Fruit fly (Drosophila melanogaster) whole organism, adult: ENCODE measurements around the gene IntS14.
A peak's percentile ranks its signal among the peaks of the same experiment; 100 is the strongest.

Source experiments
- CG11617 ChIP-seq: fragments of 200-800 bp; sonication (Bioruptor generic); optimal IDR thresholded peaks from 2 replicates; lab custom pipeline; 2017; ENCODE audit warnings: mild to moderate bottlenecking, missing biosample characterization, missing genetic modification reagents, missing genetic modification characterization
- CG12768 ChIP-seq: fragments of 200-800 bp; sonication (Bioruptor generic); optimal IDR thresholded peaks from 2 replicates; lab custom pipeline; 2017; ENCODE audit warnings: missing biosample characterization, missing genetic modification characterization, mild to moderate bottlenecking, moderate library complexity, missing genetic modification reagents
- CG14711 ChIP-seq: fragments of 200-800 bp; sonication (Bioruptor generic); optimal IDR thresholded peaks from 2 replicates; lab custom pipeline; 2018; ENCODE audit warnings: missing biosample characterization, mild to moderate bottlenecking, missing genetic modification characterization, moderate library complexity
- CG1620 ChIP-seq: fragments of 200-800 bp; sonication (Bioruptor generic); optimal IDR thresholded peaks from 2 replicates; lab custom pipeline; 2016; ENCODE audit warnings: missing biosample characterization, missing genetic modification characterization
- CG33017 ChIP-seq: fragments of 200-800 bp; sonication (Bioruptor generic); optimal IDR thresholded peaks from 2 replicates; lab custom pipeline; 2018; ENCODE audit warnings: missing biosample characterization, mild to moderate bottlenecking, missing genetic modification characterization, moderate library complexity
- CG5204 ChIP-seq: fragments of 200-800 bp; sonication (Bioruptor generic); optimal IDR thresholded peaks from 2 replicates; lab custom pipeline; 2016; ENCODE audit warnings: missing biosample characterization, missing genetic modification characterization
- CG7045 ChIP-seq: fragments of 200-800 bp; sonication (Bioruptor generic); optimal IDR thresholded peaks from 2 replicates; lab custom pipeline; 2017; ENCODE audit warnings: missing biosample characterization, mild to moderate bottlenecking, missing genetic modification characterization
- CG7101 ChIP-seq: fragments of 200-800 bp; sonication (Bioruptor generic); optimal IDR thresholded peaks from 2 replicates; lab custom pipeline; 2018; ENCODE audit warnings: missing biosample characterization, mild to moderate bottlenecking, missing genetic modification characterization, moderate library complexity
- Clk ChIP-seq: fragments of 200-800 bp; sonication (Bioruptor generic); optimal IDR thresholded peaks from 2 replicates; lab custom pipeline; 2017; ENCODE audit warnings: missing biosample characterization, missing genetic modification characterization
- Crg-1 ChIP-seq: fragments of 200-800 bp; sonication (Bioruptor generic); optimal IDR thresholded peaks from 2 replicates; lab custom pipeline; 2016; ENCODE audit warnings: missing biosample characterization, missing genetic modification characterization
- Hr96 ChIP-seq: fragments of 200-800 bp; sonication (Bioruptor generic); optimal IDR thresholded peaks from 2 replicates; lab custom pipeline; 2016; ENCODE audit warnings: missing biosample characterization, missing genetic modification characterization
- Mnt ChIP-seq: fragments of 200-800 bp; sonication (Bioruptor generic); optimal IDR thresholded peaks from 2 replicates; lab custom pipeline; 2016; ENCODE audit warnings: missing biosample characterization, mild to moderate bottlenecking, missing genetic modification characterization
- bab1 ChIP-seq: fragments of 200-800 bp; sonication (Bioruptor generic); optimal IDR thresholded peaks from 3 replicates; lab custom pipeline; 2019; ENCODE audit warnings: missing biosample characterization, mild to moderate bottlenecking, missing genetic modification characterization, moderate library complexity
- cic ChIP-seq: fragments of 200-800 bp; sonication (Bioruptor generic); optimal IDR thresholded peaks from 2 replicates; lab custom pipeline; 2017; ENCODE audit warnings: missing biosample characterization, mild to moderate bottlenecking, missing genetic modification characterization, moderate library complexity
- cnc ChIP-seq, 2 experiments: fragments of >200 bp; optimal IDR thresholded peaks; 2 replicates each; lab custom pipeline; 2017
- kay ChIP-seq: fragments of 200-800 bp; sonication (Bioruptor generic); peaks from one replicate; lab custom pipeline; 2016; ENCODE audit warnings: missing biosample characterization, missing genetic modification characterization, borderline replicate concordance
- ovo ChIP-seq: fragments of 200-800 bp; sonication (Bioruptor generic); optimal IDR thresholded peaks from 2 replicates; lab custom pipeline; 2016; ENCODE audit warnings: missing biosample characterization, missing genetic modification characterization
- pad ChIP-seq: fragments of 200-800 bp; sonication (Bioruptor generic); optimal IDR thresholded peaks from 3 replicates; lab custom pipeline; 2017; ENCODE audit warnings: missing biosample characterization, missing genetic modification characterization, mild to moderate bottlenecking, moderate library complexity, missing genetic modification reagents
- tj ChIP-seq: fragments of 200-800 bp; sonication (Bioruptor generic); optimal IDR thresholded peaks from 3 replicates; lab custom pipeline; 2017; ENCODE audit warnings: missing biosample characterization, mild to moderate bottlenecking, missing genetic modification characterization, moderate library complexity
- toe ChIP-seq: fragments of 200-800 bp; sonication (Bioruptor generic); optimal IDR thresholded peaks from 2 replicates; lab custom pipeline; 2016; ENCODE audit warnings: missing biosample characterization, missing genetic modification characterization

IntS14 gene

DNA sequence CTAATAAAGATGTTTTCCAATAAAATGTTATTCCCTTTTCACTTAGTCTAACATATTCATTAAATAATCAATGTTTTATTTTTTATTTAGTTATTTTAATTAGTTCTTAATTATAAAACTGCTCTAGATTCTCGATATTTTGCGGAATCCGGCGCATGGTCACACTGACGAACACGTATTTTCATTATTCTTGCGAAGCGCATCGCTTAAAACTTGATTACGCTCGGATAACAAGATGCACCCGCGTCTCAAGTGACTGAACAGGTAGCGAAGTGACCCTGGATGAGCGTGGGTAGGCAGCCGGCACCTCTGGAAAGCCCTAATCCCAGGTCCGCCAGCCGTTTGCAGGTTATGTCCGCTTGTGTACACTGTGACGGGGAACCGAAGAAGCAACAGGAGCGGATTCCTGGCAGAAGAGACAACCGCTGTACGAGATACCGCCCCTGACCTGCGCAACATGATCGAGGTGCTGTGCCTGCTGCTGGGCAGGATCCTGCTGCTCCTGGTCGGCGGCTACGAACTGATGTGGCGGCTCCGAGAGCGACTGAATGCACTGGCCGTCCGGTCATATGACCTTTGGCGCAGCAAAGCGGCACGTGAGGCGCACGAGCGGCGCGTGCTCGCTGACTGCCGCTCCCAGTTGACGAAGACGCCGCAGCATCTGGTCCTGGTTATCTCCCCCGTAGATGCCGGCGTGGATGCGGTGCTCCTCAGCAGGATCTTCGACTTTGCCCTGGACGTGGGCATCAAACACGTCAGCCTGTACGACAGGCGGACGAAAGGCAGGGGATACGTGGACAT lies 5.5 kb upstream of the IntS14 start, which contains the start of gene Tango14:
Gene Tango14, plus strand, starts transcription at position 143 of the 801 bp plus-strand sequence.
- TF ChIP-seq Mnt (GFP tag; lab: Kevin White, UChicago) (no peak), CG5204 (GFP tag; lab: Kevin White, UChicago) (no peak), Clk (GFP tag; lab: Kevin White, UChicago) (no peak), kay (GFP tag; lab: Kevin White, UChicago) (no peak), tj (no peak), ovo (GFP tag; lab: Kevin White, UChicago) (no peak), cic (GFP tag; lab: Kevin White, UChicago) (no peak), cnc (optimal IDR thresholded peaks at IDR 0.05; lab: Kevin White, UChicago) (no peak), CG7101 (tag; lab: Kevin White, UChicago) (no peak), CG33017 (tag; lab: Kevin White, UChicago) (no peak), CG7045 (GFP tag; lab: Kevin White, UChicago) (no peak), pad (no peak), toe (GFP tag; lab: Kevin White, UChicago) (no peak), CG14711 (tag; lab: Kevin White, UChicago) (no peak), Hr96 (no peak)

DNA sequence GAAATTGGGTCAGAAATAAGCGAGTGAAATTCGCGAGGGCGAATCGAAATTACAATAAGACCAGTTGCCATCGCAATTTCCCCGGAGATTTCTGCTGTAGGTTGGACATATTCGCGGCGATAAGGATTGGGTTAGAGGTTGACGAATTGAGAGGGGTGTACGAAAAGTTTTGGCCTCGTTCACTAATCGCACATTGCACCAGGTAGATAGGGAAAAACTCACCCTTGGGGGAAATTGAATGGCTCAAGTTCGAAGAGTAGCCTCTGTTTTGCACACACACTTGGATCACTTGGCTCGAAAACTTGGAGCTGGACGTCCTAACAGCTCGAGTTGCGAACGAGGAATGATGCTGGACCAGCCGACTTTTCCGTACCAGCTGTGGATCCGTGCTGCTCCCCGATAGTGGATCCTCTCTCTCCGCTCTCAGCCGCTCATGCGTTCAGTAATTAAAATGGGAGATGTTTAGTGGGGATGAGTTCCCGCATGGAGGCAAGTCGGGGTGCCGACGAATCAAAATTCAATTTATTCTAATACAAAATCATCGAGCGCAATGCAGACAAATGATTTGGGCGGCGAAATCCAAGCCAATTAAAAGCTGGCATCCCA lies 602 bp upstream of the IntS14 start, which contains the start of gene CG5080:
Gene CG5080, minus strand, starts transcription at position 349 of the 606 bp plus-strand sequence.
- no peak for TF ChIP-seq bab1 (GFP tag; lab: Kevin White, UChicago)
- no peak for TF ChIP-seq CG7045 (GFP tag; lab: Kevin White, UChicago)
- no peak for TF ChIP-seq tj
- no peak for TF ChIP-seq CG11617 (GFP tag; lab: Kevin White, UChicago)
- no peak for TF ChIP-seq CG7101 (tag; lab: Kevin White, UChicago)
- no peak for TF ChIP-seq toe (GFP tag; lab: Kevin White, UChicago)
- TF ChIP-seq CG14711 (tag; lab: Kevin White, UChicago), result no peak
- TF ChIP-seq CG33017 (tag; lab: Kevin White, UChicago), result no peak
- TF ChIP-seq CG1620 (GFP tag; lab: Kevin White, UChicago), result no peak
- TF ChIP-seq ovo (GFP tag; lab: Kevin White, UChicago), result no peak
- TF ChIP-seq CG5204 (GFP tag; lab: Kevin White, UChicago), result no peak
- no peak for TF ChIP-seq CG12768 (GFP tag; lab: Kevin White, UChicago)
- TF ChIP-seq cic (GFP tag; lab: Kevin White, UChicago), result no peak
- no peak for TF ChIP-seq Mnt (GFP tag; lab: Kevin White, UChicago)
- no peak for TF ChIP-seq Crg-1 (GFP tag; lab: Kevin White, UChicago)
- no peak for TF ChIP-seq Hr96

DNA sequence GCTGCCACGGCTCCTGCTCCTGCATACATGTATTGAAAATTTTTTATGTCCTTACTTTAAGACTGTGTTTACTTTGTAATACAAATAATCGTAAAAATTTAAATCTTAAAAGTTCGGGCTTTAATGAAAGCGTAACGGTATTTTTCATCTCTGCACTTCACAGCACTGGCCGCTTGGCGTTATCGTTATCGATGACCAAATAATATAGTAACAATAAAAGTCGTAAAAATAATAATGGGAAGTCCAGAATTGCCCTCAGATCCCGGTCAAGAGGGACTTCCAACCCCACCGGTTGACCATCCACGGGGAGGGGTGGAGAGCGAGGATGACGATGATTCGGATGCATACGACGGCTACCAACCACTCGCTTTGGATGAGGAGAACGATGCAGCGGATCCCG lies 2.1 kb downstream of the IntS14 start, which contains the start of gene CG14341:
Gene CG14341, plus strand, starts transcription at position 181 of the 400 bp plus-strand sequence.
- no peak for TF ChIP-seq cic (GFP tag; lab: Kevin White, UChicago)
- no peak for TF ChIP-seq CG12768 (GFP tag; lab: Kevin White, UChicago)
- TF ChIP-seq CG5204 (GFP tag; lab: Kevin White, UChicago), result no peak
- no peak for TF ChIP-seq Hr96
- TF ChIP-seq CG1620 (GFP tag; lab: Kevin White, UChicago), result no peak
- no peak for TF ChIP-seq CG7101 (tag; lab: Kevin White, UChicago)
- no peak for TF ChIP-seq Mnt (GFP tag; lab: Kevin White, UChicago)
- no peak for TF ChIP-seq Crg-1 (GFP tag; lab: Kevin White, UChicago)
- no peak for TF ChIP-seq CG7045 (GFP tag; lab: Kevin White, UChicago)
- no peak for TF ChIP-seq pad
- TF ChIP-seq CG33017 (tag; lab: Kevin White, UChicago), result no peak

DNA sequence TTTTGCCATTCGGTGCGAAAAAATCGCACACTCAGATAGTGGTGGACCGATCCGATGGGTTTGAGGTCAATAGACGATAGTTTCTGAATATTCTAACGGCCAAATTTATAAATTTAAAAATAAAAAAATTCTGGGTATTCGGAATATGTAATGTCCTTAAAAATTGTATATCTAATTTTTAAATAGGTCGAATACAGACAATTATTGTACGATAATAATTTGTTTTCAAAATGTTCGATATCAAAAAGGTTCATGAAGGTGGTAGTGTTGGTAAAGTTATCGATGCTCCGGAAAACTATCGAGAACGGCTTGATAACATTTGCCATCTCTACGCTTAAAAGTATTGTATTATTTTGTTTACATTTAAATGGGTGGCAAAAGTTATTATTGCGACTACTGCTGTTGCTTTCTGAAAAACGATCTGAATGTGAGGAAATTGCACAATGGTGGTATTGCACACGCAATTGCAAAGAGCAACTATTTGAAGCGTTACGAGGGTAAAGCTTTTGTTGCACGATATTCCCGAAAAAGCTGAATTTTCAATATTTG lies 5.7 kb downstream of the IntS14 start, which contains the start of the genes CG31922 and Plap:
Gene CG31922, plus strand, starts transcription at position 315 of the 549 bp plus-strand sequence.
Gene Plap, minus strand, starts transcription at position 499 of the 549 bp plus-strand sequence.
- TF ChIP-seq Mnt (GFP tag; lab: Kevin White, UChicago) (peak; percentile 77), CG14711 (tag; lab: Kevin White, UChicago) (peak; percentile 56), toe (GFP tag; lab: Kevin White, UChicago) (peak; percentile 92), CG7045 (GFP tag; lab: Kevin White, UChicago) (peak; percentile 66), tj (peak; percentile 89), CG7101 (tag; lab: Kevin White, UChicago) (peak; percentile 78), CG12768 (GFP tag; lab: Kevin White, UChicago) (peak; percentile 80), CG1620 (GFP tag; lab: Kevin White, UChicago) (peak; percentile 90), Clk (GFP tag; lab: Kevin White, UChicago) (peak; percentile 53), CG5204 (GFP tag; lab: Kevin White, UChicago) (no peak), cic (GFP tag; lab: Kevin White, UChicago) (peak; percentile 92), ovo (GFP tag; lab: Kevin White, UChicago) (peak; percentile 74), bab1 (GFP tag; lab: Kevin White, UChicago) (peak; percentile 69), kay (GFP tag; lab: Kevin White, UChicago) (no peak), cnc (optimal IDR thresholded peaks at IDR 0.05; lab: Kevin White, UChicago) (no peak), Hr96 (peak; percentile 80), CG11617 (GFP tag; lab: Kevin White, UChicago) (peak; percentile 79), CG33017 (tag; lab: Kevin White, UChicago) (peak; percentile 65), pad (peak; percentile 62), Crg-1 (GFP tag; lab: Kevin White, UChicago) (peak; percentile 77)
